Fruit fly (Drosophila melanogaster) whole organism, prepupa: ENCODE data around the gene AANATL7.

Source experiments
- CG11294 ChIP-seq: fragments of 200-800 bp; sonication (Bioruptor generic); IDR thresholded peaks from 2 replicates; pipeline ENCODE4 v1.3.6; 2022; ENCODE audit warnings: missing biosample characterization, missing genetic modification characterization
- CG16779 ChIP-seq: fragments of 200-800 bp; sonication (Bioruptor generic); optimal IDR thresholded peaks from 3 replicates; lab custom pipeline; 2017; ENCODE audit warnings: missing biosample characterization, mild to moderate bottlenecking, missing genetic modification characterization
- CG8319 ChIP-seq: fragments of 200-800 bp; sonication (Bioruptor generic); optimal IDR thresholded peaks from 3 replicates; lab custom pipeline; 2016; ENCODE audit warnings: missing biosample characterization, missing genetic modification characterization
- Hr39 ChIP-seq: fragments of 200-800 bp; sonication (Bioruptor generic); optimal IDR thresholded peaks from 2 replicates; lab custom pipeline; 2016; ENCODE audit warnings: missing biosample characterization, missing genetic modification characterization

DNA sequence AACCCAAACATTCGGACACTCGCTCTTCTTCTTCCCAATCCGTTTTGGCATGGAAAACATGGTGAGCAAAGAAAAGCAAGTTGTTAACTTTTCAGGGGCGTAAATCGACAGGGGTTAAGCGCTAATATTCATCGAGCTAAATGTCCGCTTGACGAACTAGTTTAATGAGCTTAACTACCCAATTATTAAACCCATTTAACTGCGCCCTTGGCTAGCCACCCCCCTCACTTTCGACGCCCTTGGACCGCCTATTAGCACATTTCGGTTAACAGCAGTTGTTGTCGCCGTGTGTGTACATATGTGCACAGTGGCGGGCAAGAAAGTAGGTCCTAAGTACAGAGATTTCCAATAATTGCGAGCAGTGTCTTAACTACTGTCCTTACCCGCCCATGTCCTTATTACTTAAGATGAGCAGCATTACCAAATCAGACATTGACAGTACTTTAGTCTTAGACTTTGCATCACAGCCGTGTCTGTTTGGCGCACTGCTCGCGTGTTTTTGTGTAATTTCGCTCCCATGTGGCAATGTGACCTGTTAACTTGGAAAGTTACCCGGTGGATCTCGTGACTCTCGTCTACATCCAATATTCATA, 8.8 kb downstream of the AANATL7 start:
- TF ChIP-seq CG11294 (GFP tag; lab: Robert Waterston, UW) (peak; percentile 92), Hr39 (peak; percentile 97), CG16779 (tag; lab: Kevin White, UChicago) (peak; percentile 73), CG8319 (GFP tag; lab: Kevin White, UChicago) (peak; percentile 93)
